Fruit fly (Drosophila melanogaster): Measurements from ENCODE around the gene TfIIEbeta.

The TfIIEbeta gene

dm6 chr3L:4328048-4328447 lies 41.2 kb downstream of the TfIIEbeta start:
- TF ChIP-seq CG7045 (GFP tag; optimal IDR thresholded peaks at IDR 0.05) = no peak
- no peak for TF ChIP-seq CG1620 (GFP tag; optimal IDR thresholded peaks at IDR 0.05)
- no peak for TF ChIP-seq CG12768 (GFP tag; optimal IDR thresholded peaks at IDR 0.05)
- no peak for TF ChIP-seq CG33017 (tag; optimal IDR thresholded peaks at IDR 0.05)

dm6 chr3L:4336588-4336987 lies 49.8 kb downstream of the TfIIEbeta start:
- TF ChIP-seq ovo (GFP tag; optimal IDR thresholded peaks at IDR 0.05) (no peak), CG11617 (GFP tag; optimal IDR thresholded peaks at IDR 0.05) (no peak), CG33017 (tag; optimal IDR thresholded peaks at IDR 0.05) (no peak), Crg-1 (GFP tag; optimal IDR thresholded peaks at IDR 0.05) (no peak), CG1620 (GFP tag; optimal IDR thresholded peaks at IDR 0.05) (no peak), toe (GFP tag; optimal IDR thresholded peaks at IDR 0.05) (no peak), CG12768 (GFP tag; optimal IDR thresholded peaks at IDR 0.05) (no peak), Mnt (GFP tag; optimal IDR thresholded peaks at IDR 0.05) (no peak), CG7101 (tag; optimal IDR thresholded peaks at IDR 0.05) (no peak), Hr96 (GFP tag; optimal IDR thresholded peaks at IDR 0.05) (no peak), CG5204 (GFP tag; optimal IDR thresholded peaks at IDR 0.05) (no peak), pad (GFP tag; optimal IDR thresholded peaks at IDR 0.05) (no peak), cnc (optimal IDR thresholded peaks at IDR 0.05) (no peak), kay (GFP tag; ENCODE audit: borderline replicate concordance) (no peak), CG14711 (tag; optimal IDR thresholded peaks at IDR 0.05) (no peak), CG7045 (GFP tag; optimal IDR thresholded peaks at IDR 0.05) (no peak), Clk (GFP tag; optimal IDR thresholded peaks at IDR 0.05) (no peak), cic (GFP tag; optimal IDR thresholded peaks at IDR 0.05) (no peak), tj (GFP tag; optimal IDR thresholded peaks at IDR 0.05) (no peak)

All from whole organism, adult.